Fruit fly (Drosophila melanogaster) whole organism, prepupa: Measurements from ENCODE around the gene Dap160.

Experiments
- CG10631 ChIP-seq: fragments of 200-800 bp; sonication (Bioruptor generic); optimal IDR thresholded peaks from 2 replicates; lab custom pipeline; 2016; ENCODE audit warnings: missing biosample characterization, missing genetic modification characterization
- CG10669 ChIP-seq: fragments of 200-800 bp; sonication (Bioruptor generic); optimal IDR thresholded peaks from 3 replicates; lab custom pipeline; 2018; ENCODE audit warnings: missing biosample characterization, mild to moderate bottlenecking, missing genetic modification characterization, moderate library complexity
- CG11294 ChIP-seq: fragments of 200-800 bp; sonication (Bioruptor generic); IDR thresholded peaks from 2 replicates; pipeline ENCODE4 v1.3.6; 2022; ENCODE audit warnings: missing biosample characterization, missing genetic modification characterization
- CG11762 ChIP-seq: fragments of 200-800 bp; sonication (Bioruptor generic); optimal IDR thresholded peaks from 3 replicates; lab custom pipeline; 2016; ENCODE audit warnings: missing biosample characterization, missing genetic modification characterization; ENCODE audit not compliant: insufficient read depth
- CG11902 ChIP-seq: fragments of 200-800 bp; sonication (Bioruptor generic); optimal IDR thresholded peaks from 3 replicates; lab custom pipeline; 2016; ENCODE audit warnings: missing biosample characterization, missing genetic modification characterization
- CG1621 ChIP-seq: fragments of 200-800 bp; sonication (Bioruptor generic); optimal IDR thresholded peaks from 3 replicates; lab custom pipeline; 2018; ENCODE audit warnings: missing biosample characterization, mild to moderate bottlenecking, missing genetic modification characterization
- CG16779 ChIP-seq: fragments of 200-800 bp; sonication (Bioruptor generic); optimal IDR thresholded peaks from 3 replicates; lab custom pipeline; 2017; ENCODE audit warnings: missing biosample characterization, mild to moderate bottlenecking, missing genetic modification characterization
- CG3032 ChIP-seq: fragments of 200-800 bp; optimal IDR thresholded peaks from 2 replicates; lab custom pipeline; 2019; ENCODE audit warnings: missing biosample characterization, mild to moderate bottlenecking, missing genetic modification characterization, moderate library complexity
- CG3919 ChIP-seq: fragments of 200-800 bp; sonication (Bioruptor generic); optimal IDR thresholded peaks from 3 replicates; lab custom pipeline; 2016; ENCODE audit warnings: missing biosample characterization, missing genetic modification characterization
- CG6163 ChIP-seq: fragments of 200-800 bp; sonication (Bioruptor generic); IDR thresholded peaks from 3 replicates; pipeline ENCODE4 v1.3.6; 2022; ENCODE audit warnings: missing biosample characterization, missing genetic modification characterization
- CG6808 ChIP-seq: fragments of 200-800 bp; sonication (Bioruptor generic); optimal IDR thresholded peaks from 3 replicates; lab custom pipeline; 2017; ENCODE audit warnings: missing biosample characterization, missing genetic modification characterization, mild to moderate bottlenecking, moderate library complexity, missing genetic modification reagents
- CG6854 ChIP-seq: fragments of 200-800 bp; sonication (Bioruptor generic); optimal IDR thresholded peaks from 2 replicates; lab custom pipeline; 2017; ENCODE audit warnings: missing biosample characterization, mild to moderate bottlenecking, missing genetic modification characterization
- CG7368 ChIP-seq: fragments of 200-800 bp; sonication (Bioruptor generic); optimal IDR thresholded peaks from 3 replicates; lab custom pipeline; 2016; ENCODE audit warnings: missing biosample characterization, missing genetic modification characterization
- CG8119 ChIP-seq: fragments of 200-800 bp; sonication (Bioruptor generic); IDR thresholded peaks from 3 replicates; pipeline ENCODE4 v1.3.6; 2022; ENCODE audit warnings: missing biosample characterization, missing genetic modification characterization
- CG9139 ChIP-seq: fragments of 200-800 bp; sonication (Bioruptor generic); optimal IDR thresholded peaks from 3 replicates; lab custom pipeline; 2017; ENCODE audit warnings: missing biosample characterization, mild to moderate bottlenecking, missing genetic modification characterization
- Eip75B ChIP-seq: fragments of 200-800 bp; sonication (Bioruptor generic); optimal IDR thresholded peaks from 3 replicates; lab custom pipeline; 2016; ENCODE audit warnings: missing biosample characterization, missing genetic modification characterization
- Eip78C ChIP-seq: fragments of 200-800 bp; sonication (Bioruptor generic); peaks from one replicate; lab custom pipeline; 2016; ENCODE audit warnings: missing biosample characterization, missing genetic modification characterization
- Eip93F ChIP-seq: fragments of 200-800 bp; sonication (Bioruptor generic); optimal IDR thresholded peaks from 2 replicates; lab custom pipeline; 2016; ENCODE audit warnings: missing biosample characterization, mild to moderate bottlenecking, missing genetic modification characterization
- Ets96B ChIP-seq: fragments of 200-800 bp; optimal IDR thresholded peaks from 2 replicates; lab custom pipeline; 2019; ENCODE audit warnings: missing biosample characterization, mild to moderate bottlenecking, missing genetic modification characterization, moderate library complexity
- Hr38 ChIP-seq: sonication (Bioruptor generic); optimal IDR thresholded peaks from 2 replicates; lab custom pipeline; 2016; ENCODE audit warnings: missing biosample characterization, missing genetic modification characterization
- Hr39 ChIP-seq: fragments of 200-800 bp; sonication (Bioruptor generic); optimal IDR thresholded peaks from 2 replicates; lab custom pipeline; 2016; ENCODE audit warnings: missing biosample characterization, missing genetic modification characterization
- Hr4 ChIP-seq: fragments of 200-800 bp; sonication (Bioruptor generic); optimal IDR thresholded peaks from 3 replicates; lab custom pipeline; 2016; ENCODE audit warnings: missing biosample characterization, missing genetic modification characterization
- Met ChIP-seq: fragments of 200-800 bp; sonication (Bioruptor generic); optimal IDR thresholded peaks from 3 replicates; lab custom pipeline; 2016; ENCODE audit warnings: missing biosample characterization, missing genetic modification characterization
- Smox ChIP-seq: fragments of 200-800 bp; sonication (Bioruptor generic); optimal IDR thresholded peaks from 3 replicates; lab custom pipeline; 2016; ENCODE audit warnings: missing biosample characterization, missing genetic modification characterization
- Sox102F ChIP-seq: fragments of 200-800 bp; sonication (Bioruptor generic); optimal IDR thresholded peaks from 2 replicates; lab custom pipeline; 2016; ENCODE audit warnings: missing biosample characterization, mild to moderate bottlenecking, missing genetic modification characterization
- Sox14 ChIP-seq: fragments of 200-800 bp; sonication (Bioruptor generic); optimal IDR thresholded peaks from 3 replicates; lab custom pipeline; 2016; ENCODE audit warnings: missing biosample characterization, missing genetic modification characterization
- achi ChIP-seq: fragments of 200-800 bp; sonication (Bioruptor generic); optimal IDR thresholded peaks from 3 replicates; lab custom pipeline; 2016; ENCODE audit warnings: missing biosample characterization, missing genetic modification characterization
- acj6 ChIP-seq: fragments of 200-800 bp; sonication (Bioruptor generic); optimal IDR thresholded peaks from 3 replicates; lab custom pipeline; 2016; ENCODE audit warnings: missing biosample characterization, missing genetic modification characterization
- cyc ChIP-seq: fragments of 200-800 bp; sonication (Bioruptor generic); optimal IDR thresholded peaks from 3 replicates; lab custom pipeline; 2016; ENCODE audit warnings: missing biosample characterization, missing genetic modification characterization
- dac ChIP-seq: fragments of 200-800 bp; sonication (Bioruptor generic); optimal IDR thresholded peaks from 2 replicates; lab custom pipeline; 2017; ENCODE audit warnings: missing biosample characterization, mild to moderate bottlenecking, missing genetic modification characterization
- dsx ChIP-seq: fragments of 200-800 bp; optimal IDR thresholded peaks from 3 replicates; lab custom pipeline; 2019; ENCODE audit warnings: missing biosample characterization, mild to moderate bottlenecking, missing genetic modification characterization, moderate library complexity; ENCODE audit not compliant: poor library complexity, severe bottlenecking
- eg ChIP-seq: fragments of 200-800 bp; sonication (Bioruptor generic); IDR thresholded peaks from 3 replicates; pipeline ENCODE4 v1.3.6; 2022; ENCODE audit warnings: missing biosample characterization, missing genetic modification characterization
- esn ChIP-seq: fragments of 200-800 bp; sonication (Bioruptor generic); optimal IDR thresholded peaks from 2 replicates; lab custom pipeline; 2016; ENCODE audit warnings: missing biosample characterization, mild to moderate bottlenecking, missing genetic modification characterization, moderate library complexity
- fd59A ChIP-seq: fragments of 200-800 bp; sonication (Bioruptor generic); optimal IDR thresholded peaks from 2 replicates; lab custom pipeline; 2017; ENCODE audit warnings: missing biosample characterization, mild to moderate bottlenecking, missing genetic modification characterization, missing genetic modification reagents
- fd85E ChIP-seq: fragments of 200-800 bp; sonication (Bioruptor generic); optimal IDR thresholded peaks from 3 replicates; lab custom pipeline; 2016; ENCODE audit warnings: missing biosample characterization, missing genetic modification characterization
- fkh ChIP-seq: fragments of 200-800 bp; sonication (Bioruptor generic); optimal IDR thresholded peaks from 3 replicates; lab custom pipeline; 2017; ENCODE audit warnings: missing biosample characterization, mild to moderate bottlenecking, missing genetic modification characterization, moderate library complexity
- lz ChIP-seq: fragments of 200-800 bp; sonication (Bioruptor generic); optimal IDR thresholded peaks from 3 replicates; lab custom pipeline; 2016; ENCODE audit warnings: missing biosample characterization, missing genetic modification characterization
- net ChIP-seq: fragments of 200-800 bp; sonication (Bioruptor generic); optimal IDR thresholded peaks from 3 replicates; lab custom pipeline; 2016; ENCODE audit warnings: missing biosample characterization, missing genetic modification characterization
- pdm3 ChIP-seq: fragments of 200-800 bp; sonication (Bioruptor generic); optimal IDR thresholded peaks from 3 replicates; lab custom pipeline; 2016; ENCODE audit warnings: missing biosample characterization, missing genetic modification characterization
- salr ChIP-seq, 2 experiments: fragments of 200-800 bp; sonication (Bioruptor generic); optimal IDR thresholded peaks; 3 replicates each; lab custom pipeline; 2016 to 2018; ENCODE audit warnings: missing biosample characterization in 2 of 2, missing genetic modification characterization in 2 of 2, mild to moderate bottlenecking in 1 of 2
- spab ChIP-seq: fragments of 200-800 bp; sonication (Bioruptor generic); optimal IDR thresholded peaks from 2 replicates; lab custom pipeline; 2017; ENCODE audit warnings: missing biosample characterization, mild to moderate bottlenecking, missing genetic modification characterization, missing genetic modification reagents
- ss ChIP-seq, 2 experiments: fragments of 200-800 bp; sonication (Bioruptor generic); optimal IDR thresholded peaks; 2 replicates in 1 of 2; 3 replicates in 1 of 2; lab custom pipeline; 2017 to 2018; ENCODE audit warnings: mild to moderate bottlenecking in 2 of 2, missing biosample characterization in 2 of 2, missing genetic modification characterization in 2 of 2, moderate library complexity in 1 of 2
- svp ChIP-seq: fragments of 200-800 bp; sonication (Bioruptor generic); peaks from one replicate; lab custom pipeline; 2016; ENCODE audit warnings: missing biosample characterization, missing genetic modification characterization
- topi ChIP-seq: fragments of 200-800 bp; sonication (Bioruptor generic); optimal IDR thresholded peaks from 3 replicates; lab custom pipeline; 2016; ENCODE audit warnings: missing biosample characterization, missing genetic modification characterization
- vri ChIP-seq: fragments of 200-800 bp; sonication (Bioruptor generic); optimal IDR thresholded peaks from 3 replicates; lab custom pipeline; 2016; ENCODE audit warnings: missing biosample characterization, mild to moderate bottlenecking, missing genetic modification characterization

Dap160 gene

dm6 chr2L:21168295-21169159 lies 26.4 kb upstream of the Dap160 start, which contains the start of the genes mAcon1, CG43345 and CG43346 (continued):
- TF ChIP-seq eg (GFP tag; lab: Robert Waterston, UW) (no peak), CG8119 (peak; percentile 65; the same call in 2 of the 3 replicates), net (no peak), topi (GFP tag; lab: Kevin White, UChicago) (peak; percentile 87), CG6808 (no peak)

DNA sequence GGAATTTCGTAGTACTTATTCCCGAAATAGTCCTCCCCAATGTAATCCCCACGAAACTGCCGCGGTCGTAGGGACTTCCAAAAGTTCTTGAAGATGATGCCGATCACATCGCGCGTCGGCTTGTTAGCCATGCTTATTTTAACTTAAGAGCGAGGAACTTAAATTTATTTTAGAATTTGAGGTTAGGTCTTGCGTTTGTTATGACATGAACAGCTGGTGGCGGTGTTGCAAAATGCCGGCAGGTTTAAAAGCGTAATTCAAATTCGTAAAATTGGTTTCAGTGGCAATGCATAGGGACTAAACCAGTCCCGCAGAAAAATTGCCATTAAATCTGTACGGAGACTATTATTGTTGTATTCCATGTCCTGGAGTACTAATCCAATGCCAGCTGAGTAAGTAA lies 24.3 kb upstream of the Dap160 start:
- TF ChIP-seq achi (peak; percentile 57), Hr4 (GFP tag; lab: Kevin White, UChicago) (no peak), cyc (GFP tag; lab: Kevin White, UChicago) (peak; percentile 10), CG11294 (GFP tag; lab: Robert Waterston, UW) (no peak), Sox14 (peak; percentile 12), dsx (GFP tag; lab: Kevin White, UChicago) (no peak), CG1621 (tag; lab: Kevin White, UChicago) (peak; percentile 4), vri (GFP tag; lab: Kevin White, UChicago) (peak; percentile 67), esn (GFP tag; lab: Kevin White, UChicago) (peak; percentile 30)
- TF ChIP-seq, all 60 proteins: peak for 6

DNA sequence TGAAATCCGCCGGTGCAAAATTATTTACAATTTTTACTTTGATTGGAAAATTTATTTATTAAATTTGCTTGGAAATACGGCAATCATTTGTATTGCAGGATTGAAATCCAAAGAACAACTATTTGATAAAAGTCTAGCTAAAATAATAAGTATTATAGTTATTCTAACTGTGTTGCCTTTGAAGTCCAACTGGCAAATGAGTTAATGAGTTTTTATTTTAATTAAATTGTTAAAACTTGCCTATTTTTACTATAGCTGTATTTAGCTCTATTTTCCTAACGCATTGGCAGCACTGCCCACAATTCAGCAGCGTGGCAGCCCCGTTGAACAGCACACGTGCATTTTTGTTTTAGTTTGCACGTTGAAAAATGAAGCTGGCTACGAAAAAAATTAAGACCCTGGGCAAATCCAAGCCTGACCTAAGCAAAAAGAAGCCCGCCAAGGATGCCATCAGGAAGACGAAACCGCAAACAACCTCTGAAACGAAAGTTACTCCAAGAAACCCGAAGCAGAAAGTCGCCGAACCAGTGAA lies 21.2 kb upstream of the Dap160 start, which contains the start of gene Noc2:
Noc2 (plus strand) TSS at position 331 of the 532 bp plus-strand sequence.
- TF ChIP-seq CG11294 (GFP tag; lab: Robert Waterston, UW) (no peak), CG3032 (tag; lab: Kevin White, UChicago) (peak; percentile 54), net (peak; percentile 5), CG7368 (no peak), esn (GFP tag; lab: Kevin White, UChicago) (peak; percentile 63), spab (GFP tag; lab: Kevin White, UChicago) (no peak), CG11902 (peak; percentile 36), fd85E (GFP tag; lab: Kevin White, UChicago) (no peak), lz (GFP tag; lab: Kevin White, UChicago) (peak; percentile 46), CG11762 (peak; percentile 29), CG16779 (tag; lab: Kevin White, UChicago) (no peak), acj6 (peak; percentile 59), Sox102F (GFP tag; lab: Kevin White, UChicago) (no peak), achi (peak; percentile 46), salr (GFP tag; optimal IDR thresholded peaks at IDR 0.05; lab: Kevin White, UChicago) (peak in 1 of 2 experiments; percentile 30), Sox14 (peak; percentile 36), Smox (GFP tag; lab: Kevin White, UChicago) (no peak), CG3919 (GFP tag; lab: Kevin White, UChicago) (peak; percentile 46), pdm3 (GFP tag; lab: Kevin White, UChicago) (peak; percentile 56), Ets96B (peak; percentile 21), Eip93F (GFP tag; lab: Kevin White, UChicago) (peak; percentile 46), fkh (GFP tag; lab: Kevin White, UChicago) (no peak), Hr39 (GFP tag; lab: Kevin White, UChicago) (peak; percentile 65), CG10669 (GFP tag; lab: Kevin White, UChicago) (peak; percentile 46), CG10631 (GFP tag; lab: Kevin White, UChicago) (peak; percentile 68), cyc (GFP tag; lab: Kevin White, UChicago) (peak; percentile 46), CG6854 (GFP tag; lab: Kevin White, UChicago) (no peak), dac (GFP tag; lab: Kevin White, UChicago) (no peak), eg (GFP tag; lab: Robert Waterston, UW) (peak; percentile 71), CG6163 (peak; percentile 37; the same call in 2 of the 3 replicates), Hr38 (no peak), svp (no peak), Eip75B (GFP tag; lab: Kevin White, UChicago) (peak; percentile 42), Eip78C (GFP tag; lab: Kevin White, UChicago) (peak; percentile 76), CG9139 (no peak), Met (GFP tag; lab: Kevin White, UChicago) (peak; percentile 52), fd59A (GFP tag; lab: Kevin White, UChicago) (no peak), ss (GFP tag; optimal IDR thresholded peaks at IDR 0.05; lab: Kevin White, UChicago) (no peak)
